Fruit fly (Drosophila melanogaster) whole organism, embryonic: Measurements from ENCODE around the gene Cks85A.

ENCODE experiments used
- Aef1 ChIP-seq: fragments of 200-800 bp; sonication (Bioruptor generic); IDR thresholded peaks from 3 replicates; pipeline ENCODE4 v1.3.6; 2022; ENCODE audit warnings: missing biosample characterization, missing genetic modification characterization
- C15 ChIP-seq: fragments of 200-800 bp; sonication (Bioruptor generic); IDR thresholded peaks from 3 replicates; pipeline ENCODE4 v1.3.6; 2022; ENCODE audit warnings: missing biosample characterization, missing genetic modification characterization
- CG10321 ChIP-seq: fragments of 200-800 bp; sonication (Bioruptor generic); IDR thresholded peaks from 2 replicates; pipeline ENCODE4 v1.3.6; 2022; ENCODE audit warnings: missing biosample characterization, missing genetic modification characterization
- CG10462 ChIP-seq: fragments of 200-800 bp; sonication (Bioruptor generic); optimal IDR thresholded peaks from 2 replicates; lab custom pipeline; 2016; ENCODE audit warnings: missing biosample characterization, missing genetic modification characterization
- CG11398 ChIP-seq: fragments of 200-800 bp; sonication (Bioruptor generic); optimal IDR thresholded peaks from 2 replicates; lab custom pipeline; 2016; ENCODE audit warnings: missing biosample characterization, missing genetic modification characterization
- CG1233 ChIP-seq: fragments of 200-800 bp; sonication (Bioruptor generic); optimal IDR thresholded peaks from 4 replicates; lab custom pipeline; 2018; ENCODE audit warnings: missing biosample characterization, mild to moderate bottlenecking, missing genetic modification characterization
- CG13296 ChIP-seq: fragments of 200-800 bp; sonication (Bioruptor generic); optimal IDR thresholded peaks from 3 replicates; lab custom pipeline; 2018; ENCODE audit warnings: missing biosample characterization, mild to moderate bottlenecking, missing genetic modification characterization
- CG13424 ChIP-seq: fragments of 200-800 bp; sonication (Bioruptor generic); optimal IDR thresholded peaks from 2 replicates; lab custom pipeline; 2019; ENCODE audit warnings: missing biosample characterization, mild to moderate bottlenecking, missing genetic modification characterization, moderate library complexity
- CG14710 ChIP-seq: fragments of 200-800 bp; sonication (Bioruptor generic); optimal IDR thresholded peaks from 3 replicates; lab custom pipeline; 2019; ENCODE audit warnings: missing biosample characterization, mild to moderate bottlenecking, missing genetic modification characterization, moderate library complexity
- CG15011 ChIP-seq: fragments of 200-800 bp; sonication (Bioruptor generic); optimal IDR thresholded peaks from 3 replicates; lab custom pipeline; 2018; ENCODE audit warnings: missing biosample characterization, mild to moderate bottlenecking, missing genetic modification characterization
- CG15269 ChIP-seq: fragments of 200-800 bp; sonication (Bioruptor generic); optimal IDR thresholded peaks from 2 replicates; lab custom pipeline; 2018; ENCODE audit warnings: missing biosample characterization, mild to moderate bottlenecking, missing genetic modification characterization, moderate library complexity
- CG17802 ChIP-seq: fragments of 200-800 bp; sonication (Bioruptor generic); optimal IDR thresholded peaks from 2 replicates; lab custom pipeline; 2018; ENCODE audit warnings: missing biosample characterization, mild to moderate bottlenecking, missing genetic modification characterization, moderate library complexity
- CG18476 ChIP-seq: fragments of 200-800 bp; sonication (Bioruptor generic); optimal IDR thresholded peaks from 2 replicates; lab custom pipeline; 2016; ENCODE audit warnings: missing biosample characterization, mild to moderate bottlenecking, missing genetic modification characterization
- CG18764 ChIP-seq: fragments of 200-800 bp; sonication (Bioruptor generic); optimal IDR thresholded peaks from 3 replicates; lab custom pipeline; 2016; ENCODE audit warnings: missing biosample characterization, missing genetic modification characterization
- CG3163 ChIP-seq: fragments of 200-800 bp; sonication (Bioruptor generic); optimal IDR thresholded peaks from 3 replicates; lab custom pipeline; 2016; ENCODE audit warnings: missing biosample characterization, missing genetic modification characterization
- CG34224 ChIP-seq: fragments of 200-800 bp; sonication (Bioruptor generic); IDR thresholded peaks from 3 replicates; pipeline ENCODE4 v1.3.6; 2022; ENCODE audit warnings: missing biosample characterization, missing genetic modification characterization; ENCODE audit not compliant: partially characterized antibody
- CG4360 ChIP-seq: fragments of 200-800 bp; sonication (Bioruptor generic); IDR thresholded peaks from 2 replicates; pipeline ENCODE4 v1.3.6; 2022; ENCODE audit warnings: missing biosample characterization, missing genetic modification characterization
- CG6254 ChIP-seq: fragments of 200-800 bp; sonication (Bioruptor generic); optimal IDR thresholded peaks from 3 replicates; lab custom pipeline; 2017; ENCODE audit warnings: mild to moderate bottlenecking, missing biosample characterization, missing genetic modification reagents, missing genetic modification characterization
- CG6272 ChIP-seq: fragments of 200-800 bp; sonication (Bioruptor generic); IDR thresholded peaks from 2 replicates; pipeline ENCODE4 v1.3.6; 2022; ENCODE audit warnings: missing biosample characterization, missing genetic modification characterization
- CG6765 ChIP-seq: fragments of 200-800 bp; sonication (Bioruptor generic); optimal IDR thresholded peaks from 3 replicates; lab custom pipeline; 2017; ENCODE audit warnings: missing biosample characterization, mild to moderate bottlenecking, missing genetic modification characterization
- CG7372 ChIP-seq: fragments of 200-800 bp; sonication (Bioruptor generic); IDR thresholded peaks from 2 replicates; pipeline ENCODE4 v1.3.6; 2022; ENCODE audit warnings: missing biosample characterization, missing genetic modification characterization
- CG8089 ChIP-seq: fragments of 200-800 bp; sonication (Bioruptor generic); optimal IDR thresholded peaks from 3 replicates; lab custom pipeline; 2016; ENCODE audit warnings: missing biosample characterization, missing genetic modification characterization
- CG8924 ChIP-seq: fragments of 200-800 bp; optimal IDR thresholded peaks from 3 replicates; lab custom pipeline; 2019; ENCODE audit warnings: missing biosample characterization, mild to moderate bottlenecking, missing genetic modification characterization, moderate library complexity
- CG9727 ChIP-seq: fragments of 200-800 bp; sonication (Bioruptor generic); optimal IDR thresholded peaks from 3 replicates; lab custom pipeline; 2017; ENCODE audit warnings: missing biosample characterization, mild to moderate bottlenecking, missing genetic modification characterization
- CHES-1-like ChIP-seq: fragments of 200-800 bp; sonication (Bioruptor generic); optimal IDR thresholded peaks from 2 replicates; lab custom pipeline; 2016; ENCODE audit warnings: missing biosample characterization, missing genetic modification characterization
- D19B ChIP-seq: fragments of 200-800 bp; sonication (Bioruptor generic); optimal IDR thresholded peaks from 2 replicates; lab custom pipeline; 2017; ENCODE audit warnings: missing biosample characterization, mild to moderate bottlenecking, missing genetic modification characterization
- Dad ChIP-seq: fragments of 200-800 bp; sonication (Bioruptor generic); optimal IDR thresholded peaks from 3 replicates; lab custom pipeline; 2016; ENCODE audit warnings: missing biosample characterization, missing genetic modification characterization
- Dip2 ChIP-seq: fragments of 200-800 bp; sonication (Bioruptor generic); IDR thresholded peaks from 2 replicates; pipeline ENCODE4 v1.3.6; 2022; ENCODE audit warnings: missing biosample characterization, missing genetic modification characterization
- Doc2 ChIP-seq: fragments of 200-800 bp; sonication (Bioruptor generic); IDR thresholded peaks from 2 replicates; pipeline ENCODE4 v1.3.6; 2022; ENCODE audit warnings: missing biosample characterization, missing genetic modification characterization
- HLH54F ChIP-seq: fragments of 200-800 bp; sonication (Bioruptor generic); optimal IDR thresholded peaks from 3 replicates; lab custom pipeline; 2016; ENCODE audit warnings: missing biosample characterization, missing genetic modification characterization
- Hmr ChIP-seq: fragments of 200-800 bp; sonication (Bioruptor generic); optimal IDR thresholded peaks from 3 replicates; lab custom pipeline; 2017; ENCODE audit warnings: mild to moderate bottlenecking, missing biosample characterization, missing genetic modification reagents, missing genetic modification characterization
- Jarid2 ChIP-seq: fragments of 200-800 bp; sonication (Bioruptor generic); optimal IDR thresholded peaks from 3 replicates; lab custom pipeline; 2017; ENCODE audit warnings: mild to moderate bottlenecking, missing biosample characterization, missing genetic modification reagents, missing genetic modification characterization
- Lim3 ChIP-seq: fragments of 200-800 bp; sonication (Bioruptor generic); IDR thresholded peaks from 2 replicates; pipeline ENCODE4 v1.3.6; 2022; ENCODE audit warnings: missing biosample characterization, missing genetic modification characterization
- Nf-YB ChIP-seq: fragments of 200-800 bp; sonication (Bioruptor generic); optimal IDR thresholded peaks from 3 replicates; lab custom pipeline; 2019; ENCODE audit warnings: missing biosample characterization, mild to moderate bottlenecking, missing genetic modification characterization, moderate library complexity
- Nf-YC ChIP-seq: fragments of 200-800 bp; optimal IDR thresholded peaks from 3 replicates; lab custom pipeline; 2019; ENCODE audit warnings: missing biosample characterization, mild to moderate bottlenecking, missing genetic modification characterization, moderate library complexity
- Oli ChIP-seq: fragments of 200-800 bp; sonication (Bioruptor generic); optimal IDR thresholded peaks from 2 replicates; lab custom pipeline; 2018; ENCODE audit warnings: missing biosample characterization, mild to moderate bottlenecking, missing genetic modification characterization, moderate library complexity
- Pdp1 ChIP-seq, 2 experiments: fragments of 200-800 bp; sonication (Bioruptor generic); optimal IDR thresholded peaks; 3 replicates each; lab custom pipeline; 2016; ENCODE audit warnings: missing biosample characterization in 2 of 2, missing genetic modification characterization in 2 of 2, mild to moderate bottlenecking in 1 of 2, moderate library complexity in 1 of 2
- Rfx ChIP-seq: fragments of 200-800 bp; sonication (Bioruptor generic); IDR thresholded peaks from 2 replicates; pipeline ENCODE4 v1.3.6; 2022; ENCODE audit warnings: missing biosample characterization, missing genetic modification characterization
- bowl ChIP-seq: fragments of 200-800 bp; sonication (Bioruptor generic); IDR thresholded peaks from 2 replicates; pipeline ENCODE4 v1.3.6; 2022; ENCODE audit warnings: missing biosample characterization, missing genetic modification characterization
- chif ChIP-seq, 2 experiments: fragments of 200-800 bp; sonication (Bioruptor generic); optimal IDR thresholded peaks; 3 replicates each; lab custom pipeline; 2016; ENCODE audit warnings: missing biosample characterization in 2 of 2, missing genetic modification characterization in 2 of 2
- corto ChIP-seq: fragments of 200-800 bp; sonication (Bioruptor generic); optimal IDR thresholded peaks from 2 replicates; lab custom pipeline; 2016; ENCODE audit warnings: missing biosample characterization, mild to moderate bottlenecking, missing genetic modification characterization, moderate library complexity
- crol ChIP-seq: fragments of 200-800 bp; sonication (Bioruptor generic); IDR thresholded peaks from 2 replicates; pipeline ENCODE4 v1.3.6; 2022; ENCODE audit warnings: missing biosample characterization, missing genetic modification characterization
- dysf ChIP-seq: fragments of 200-800 bp; sonication (Bioruptor generic); IDR thresholded peaks from 3 replicates; pipeline ENCODE4 v1.3.6; 2022; ENCODE audit warnings: missing biosample characterization, missing genetic modification characterization
- en ChIP-seq: fragments of 200-800 bp; sonication (Bioruptor generic); optimal IDR thresholded peaks from 2 replicates; lab custom pipeline; 2016; ENCODE audit warnings: missing biosample characterization, missing genetic modification characterization
- fd3F ChIP-seq: fragments of 200-800 bp; sonication (Bioruptor generic); optimal IDR thresholded peaks from 2 replicates; lab custom pipeline; 2018; ENCODE audit warnings: missing biosample characterization, mild to moderate bottlenecking, missing genetic modification characterization, moderate library complexity
- jumu ChIP-seq: fragments of 200-800 bp; sonication (Bioruptor generic); optimal IDR thresholded peaks from 3 replicates; lab custom pipeline; 2016; ENCODE audit warnings: missing biosample characterization, missing genetic modification characterization
- kay ChIP-seq: fragments of 200-800 bp; sonication (Bioruptor generic); optimal IDR thresholded peaks from 2 replicates; lab custom pipeline; 2016; ENCODE audit warnings: missing biosample characterization, missing genetic modification characterization
- ken ChIP-seq: fragments of 200-800 bp; sonication (Bioruptor generic); IDR thresholded peaks from 3 replicates; pipeline ENCODE4 v1.3.6; 2022; ENCODE audit warnings: missing biosample characterization, missing genetic modification characterization
- maf-S ChIP-seq: fragments of 200-800 bp; sonication (Bioruptor generic); optimal IDR thresholded peaks from 2 replicates; lab custom pipeline; 2016; ENCODE audit warnings: missing biosample characterization, missing genetic modification characterization
- tap ChIP-seq: fragments of 200-800 bp; optimal IDR thresholded peaks from 3 replicates; lab custom pipeline; 2019; ENCODE audit warnings: missing biosample characterization, mild to moderate bottlenecking, missing genetic modification characterization, moderate library complexity
- usp ChIP-seq: fragments of >200 bp; optimal IDR thresholded peaks from 2 replicates; lab custom pipeline; 2017; ENCODE audit warnings: missing biosample characterization, missing genetic modification characterization
- wek ChIP-seq: fragments of 200-800 bp; sonication (Bioruptor generic); optimal IDR thresholded peaks from 3 replicates; lab custom pipeline; 2018; ENCODE audit warnings: missing biosample characterization, mild to moderate bottlenecking, missing genetic modification characterization, moderate library complexity

The Cks85A gene

DNA sequence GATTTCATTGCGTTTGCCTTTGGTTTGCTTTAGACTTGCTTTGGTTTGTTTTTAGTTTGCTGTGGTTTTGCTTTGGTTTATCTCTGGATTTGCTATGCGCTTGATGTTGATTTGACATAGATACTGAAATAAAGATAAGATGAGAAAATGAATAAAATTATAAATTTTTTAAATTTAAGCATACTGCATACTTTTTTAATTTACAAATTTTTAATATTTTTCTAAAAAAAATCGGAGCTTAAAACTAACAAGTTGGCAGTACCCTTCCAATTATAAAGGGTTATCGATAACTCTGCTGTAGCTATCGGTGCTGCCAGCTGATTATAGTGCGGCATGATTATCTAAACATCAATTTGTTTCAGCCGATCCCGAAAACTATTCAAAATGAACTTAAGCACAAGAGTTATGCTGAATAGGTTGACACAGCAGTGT, 44.4 kb downstream of the Cks85A start, which contains the start of gene mRpL19 (continued):
- TF ChIP-seq kay (GFP tag; lab: Kevin White, UChicago) (no peak), CG13424 (tag; lab: Kevin White, UChicago) (peak; percentile 71), tap (tag; lab: Kevin White, UChicago) (peak; percentile 59), Aef1 (no peak), D19B (GFP tag; lab: Kevin White, UChicago) (no peak), CG11398 (GFP tag; lab: Kevin White, UChicago) (no peak), Jarid2 (GFP tag; lab: Kevin White, UChicago) (no peak), CG13296 (GFP tag; lab: Kevin White, UChicago) (peak; percentile 69), CG10462 (GFP tag; lab: Kevin White, UChicago) (no peak), Pdp1 (GFP tag; optimal IDR thresholded peaks at IDR 0.05; lab: Kevin White, UChicago) (peak in 1 of 2 experiments; percentile 90), CG7372 (GFP tag; lab: Robert Waterston, UW) (no peak), CG34224 (peak; percentile 53; the same call in 2 of the 3 replicates), Nf-YB (GFP tag; lab: Kevin White, UChicago) (peak; percentile 37), wek (GFP tag; lab: Kevin White, UChicago) (no peak), CG3163 (GFP tag; lab: Kevin White, UChicago) (no peak), CHES-1-like (GFP tag; lab: Kevin White, UChicago) (no peak), Doc2 (GFP tag; lab: Robert Waterston, UW) (no peak), CG18476 (peak; percentile 17), CG10321 (no peak), CG8924 (tag; lab: Kevin White, UChicago) (peak; percentile 71), fd3F (GFP tag; lab: Kevin White, UChicago) (no peak), CG6254 (GFP tag; lab: Kevin White, UChicago) (no peak), CG1233 (GFP tag; lab: Kevin White, UChicago) (no peak), corto (GFP tag; lab: Kevin White, UChicago) (no peak), CG15269 (tag; lab: Kevin White, UChicago) (peak; percentile 62), CG17802 (no peak), Lim3 (no peak), Dip2 (no peak), Hmr (peak; percentile 10), CG8089 (GFP tag; lab: Kevin White, UChicago) (no peak), jumu (GFP tag; lab: Kevin White, UChicago) (no peak), Oli (tag; lab: Kevin White, UChicago) (no peak), ken (GFP tag; lab: Robert Waterston, UW) (no peak), C15 (GFP tag; lab: Robert Waterston, UW) (no peak), Dad (GFP tag; lab: Kevin White, UChicago) (no peak), chif (GFP tag; optimal IDR thresholded peaks at IDR 0.05; lab: Kevin White, UChicago) (no peak), CG6765 (GFP tag; lab: Kevin White, UChicago) (no peak), usp (GFP tag; lab: Kevin White, UChicago) (no peak), CG14710 (tag; lab: Kevin White, UChicago) (peak; percentile 69), en (no peak), HLH54F (GFP tag; lab: Kevin White, UChicago) (no peak), CG9727 (peak; percentile 26), maf-S (no peak), Nf-YC (tag; lab: Kevin White, UChicago) (peak; percentile 64), crol (GFP tag; lab: Robert Waterston, UW) (no peak), CG18764 (GFP tag; lab: Kevin White, UChicago) (peak; percentile 20), dysf (GFP tag; lab: Robert Waterston, UW) (no peak), CG6272 (GFP tag; lab: Robert Waterston, UW) (no peak), CG4360 (GFP tag; lab: Robert Waterston, UW) (no peak), bowl (GFP tag; lab: Robert Waterston, UW) (no peak), CG15011 (GFP tag; lab: Kevin White, UChicago) (no peak), Rfx (GFP tag; lab: Robert Waterston, UW) (no peak)
